Worm (Caenorhabditis elegans) whole organism, L4 larva: Measurements from ENCODE around the gene ZK470.14.

ENCODE experiments used
- F10B5.3 ChIP-seq: sonication (generic microtip); optimal IDR thresholded peaks from 2 replicates; lab custom pipeline; 2016; ENCODE audit warnings: mild to moderate bottlenecking, missing genetic modification characterization, missing compliant biosample characterization
- F26F4.8 ChIP-seq: fragments of 200-800 bp; sonication (Bioruptor generic); conservative IDR thresholded peaks from 2 replicates; pipeline ENCODE4 v1.3.6; 2022; ENCODE audit warnings: missing genetic modification characterization, missing compliant biosample characterization
- F49E8.2 ChIP-seq: sonication (generic microtip); optimal IDR thresholded peaks from 2 replicates; lab custom pipeline; 2016; ENCODE audit warnings: missing compliant biosample characterization, mild to moderate bottlenecking, missing genetic modification characterization, borderline replicate concordance
- T26A8.4 ChIP-seq: fragments of 200-800 bp; sonication (Bioruptor generic); IDR thresholded peaks from 2 replicates; pipeline ENCODE4 v1.3.6; 2022; ENCODE audit warnings: missing genetic modification characterization, missing compliant biosample characterization
- Y105C5A.15 ChIP-seq: fragments of 200-800 bp; sonication (Bioruptor generic); IDR thresholded peaks from 2 replicates; pipeline ENCODE4 v1.3.6; 2022; ENCODE audit warnings: missing genetic modification characterization, missing compliant biosample characterization
- Y48G9A.11 ChIP-seq: fragments of 200-800 bp; sonication (Bioruptor generic); IDR thresholded peaks from 2 replicates; pipeline ENCODE4 v1.3.6; 2022; ENCODE audit warnings: missing genetic modification reagents, missing genetic modification characterization, missing compliant biosample characterization
- Y5F2A.4 ChIP-seq: fragments of 200-800 bp; sonication (Bioruptor generic); optimal IDR thresholded peaks from 2 replicates; lab custom pipeline; 2018; ENCODE audit warnings: mild to moderate bottlenecking, missing genetic modification characterization, missing compliant biosample characterization
- ZK337.2 ChIP-seq: fragments of 200-800 bp; sonication (Bioruptor generic); IDR thresholded peaks from 2 replicates; pipeline ENCODE4 v1.3.6; 2022; ENCODE audit warnings: missing genetic modification reagents, missing genetic modification characterization, missing compliant biosample characterization
- aha-1 ChIP-seq: fragments of 150-350 bp; peaks from one replicate; lab custom pipeline; 2014; ENCODE audit warnings: missing biosample characterization, missing genetic modification characterization
- ama-1 ChIP-seq: fragments of 150-350 bp; optimal IDR thresholded peaks from 2 replicates; lab custom pipeline; 2014; ENCODE audit warnings: inconsistent platforms, mixed read lengths
- ceh-20 ChIP-seq: fragments of 200-800 bp; sonication (Bioruptor generic); IDR thresholded peaks from 2 replicates; pipeline ENCODE4 v1.3.6; 2022; ENCODE audit warnings: missing genetic modification reagents, missing genetic modification characterization, missing compliant biosample characterization
- ceh-28 ChIP-seq: fragments of 150-350 bp; optimal IDR thresholded peaks from 2 replicates; lab custom pipeline; 2014; ENCODE audit warnings: missing biosample characterization, missing genetic modification reagents, missing genetic modification characterization
- ceh-32 ChIP-seq: sonication (generic microtip); optimal IDR thresholded peaks from 2 replicates; lab custom pipeline; 2016; ENCODE audit warnings: mild to moderate bottlenecking, missing genetic modification characterization, missing compliant biosample characterization; ENCODE audit not compliant: poor library complexity
- ceh-44 ChIP-seq: fragments of 200-800 bp; sonication (Bioruptor generic); IDR thresholded peaks from 2 replicates; pipeline ENCODE4 v1.3.6; 2022; ENCODE audit warnings: missing genetic modification reagents, missing genetic modification characterization, missing compliant biosample characterization
- ceh-62 ChIP-seq: sonication (generic microtip); optimal IDR thresholded peaks from 2 replicates; lab custom pipeline; 2017; ENCODE audit warnings: missing biosample characterization, missing genetic modification characterization
- cey-2 ChIP-seq: sonication (generic microtip); optimal IDR thresholded peaks from 3 replicates; lab custom pipeline; 2017; ENCODE audit warnings: missing genetic modification characterization, mild to moderate bottlenecking, missing compliant biosample characterization, antibody characterized with exemption, borderline replicate concordance; ENCODE audit not compliant: insufficient read depth
- ctbp-1 ChIP-seq: fragments of 200-800 bp; sonication (Bioruptor generic); IDR thresholded peaks from 2 replicates; pipeline ENCODE4 v1.3.6; 2022; ENCODE audit warnings: missing genetic modification reagents, missing genetic modification characterization, missing compliant biosample characterization
- daf-19 ChIP-seq: fragments of 200-800 bp; sonication (Bioruptor generic); conservative IDR thresholded peaks from 2 replicates; pipeline ENCODE4 v1.3.6; 2022; ENCODE audit warnings: missing genetic modification characterization, missing compliant biosample characterization
- daf-8 ChIP-seq: fragments of 200-800 bp; sonication (Bioruptor generic); IDR thresholded peaks from 2 replicates; pipeline ENCODE4 v1.3.6; 2022; ENCODE audit warnings: missing genetic modification characterization, missing compliant biosample characterization
- dmd-6 ChIP-seq: fragments of 200-800 bp; sonication (Bioruptor generic); IDR thresholded peaks from 2 replicates; pipeline ENCODE4 v1.3.6; 2022; ENCODE audit warnings: missing genetic modification reagents, missing genetic modification characterization, missing compliant biosample characterization
- dmd-8 ChIP-seq: fragments of 200-800 bp; sonication (Bioruptor generic); IDR thresholded peaks from 2 replicates; pipeline ENCODE4 v1.3.6; 2022; ENCODE audit warnings: missing genetic modification characterization, missing compliant biosample characterization
- duxl-1 ChIP-seq: sonication (generic microtip); optimal IDR thresholded peaks from 2 replicates; lab custom pipeline; 2016; ENCODE audit warnings: mild to moderate bottlenecking, missing genetic modification characterization, moderate library complexity, missing compliant biosample characterization; ENCODE audit not compliant: poor library complexity
- dve-1 ChIP-seq: sonication (generic microtip); optimal IDR thresholded peaks from 2 replicates; lab custom pipeline; 2017; ENCODE audit warnings: antibody characterized with exemption, mild to moderate bottlenecking, missing genetic modification characterization, missing compliant biosample characterization; ENCODE audit not compliant: insufficient read depth
- fkh-10 ChIP-seq: fragments of 150-350 bp; optimal IDR thresholded peaks from 2 replicates; lab custom pipeline; 2014; ENCODE audit warnings: missing biosample characterization, missing genetic modification reagents, missing genetic modification characterization
- gei-8 ChIP-seq: fragments of 200-800 bp; sonication (Bioruptor generic); optimal IDR thresholded peaks from 2 replicates; lab custom pipeline; 2018; ENCODE audit warnings: mild to moderate bottlenecking, missing genetic modification characterization, missing compliant biosample characterization
- hmg-1.1 ChIP-seq: fragments of 200-800 bp; sonication (Bioruptor generic); IDR thresholded peaks from 2 replicates; pipeline ENCODE4 v1.3.6; 2022; ENCODE audit warnings: missing genetic modification reagents, missing genetic modification characterization, missing compliant biosample characterization
- lin-13 ChIP-seq: fragments of 150-350 bp; optimal IDR thresholded peaks from 2 replicates; lab custom pipeline; 2014; ENCODE audit warnings: missing biosample characterization, missing genetic modification reagents, missing genetic modification characterization
- lin-29 ChIP-seq: fragments of 200-800 bp; sonication (Bioruptor generic); IDR thresholded peaks from 2 replicates; pipeline ENCODE4 v1.3.6; 2022; ENCODE audit warnings: missing genetic modification reagents, missing genetic modification characterization, missing compliant biosample characterization
- lir-3 ChIP-seq: sonication (generic microtip); optimal IDR thresholded peaks from 2 replicates; lab custom pipeline; 2016; ENCODE audit warnings: mild to moderate bottlenecking, missing genetic modification characterization, missing compliant biosample characterization
- madf-5 ChIP-seq, 2 experiments: fragments of 200-800 bp; sonication (Bioruptor generic); IDR thresholded peaks; 2 replicates each; pipeline ENCODE4 v1.3.6; 2022; ENCODE audit warnings: missing compliant biosample characterization in 2 of 2, missing genetic modification characterization in 2 of 2
- madf-9 ChIP-seq: fragments of 200-800 bp; sonication (Bioruptor generic); conservative IDR thresholded peaks from 2 replicates; pipeline ENCODE4 v1.3.6; 2022; ENCODE audit warnings: missing genetic modification reagents, missing genetic modification characterization, missing compliant biosample characterization
- mdl-1 ChIP-seq, 2 experiments: fragments of 150-350 bp in 1 of 2; sonication (generic microtip) in 1 of 2; optimal IDR thresholded peaks; 2 replicates each; lab custom pipeline; 2014 to 2017; ENCODE audit warnings: missing biosample characterization in 2 of 2, missing genetic modification characterization in 2 of 2
- nhr-10 ChIP-seq: fragments of 150-350 bp; optimal IDR thresholded peaks from 2 replicates; lab custom pipeline; 2014; ENCODE audit warnings: missing biosample characterization, missing genetic modification characterization
- nhr-11 ChIP-seq: fragments of 150-350 bp; optimal IDR thresholded peaks from 2 replicates; lab custom pipeline; 2014; ENCODE audit warnings: missing biosample characterization, missing genetic modification characterization
- nhr-42 ChIP-seq: fragments of 200-800 bp; sonication (Bioruptor generic); IDR thresholded peaks from 2 replicates; pipeline ENCODE4 v1.3.6; 2022; ENCODE audit warnings: missing genetic modification characterization, missing compliant biosample characterization
- nhr-76 ChIP-seq: fragments of 150-350 bp; optimal IDR thresholded peaks from 2 replicates; lab custom pipeline; 2014; ENCODE audit warnings: missing biosample characterization, missing genetic modification characterization
- nhr-77 ChIP-seq: fragments of 150-350 bp; optimal IDR thresholded peaks from 2 replicates; lab custom pipeline; 2014; ENCODE audit warnings: missing biosample characterization, missing genetic modification characterization
- pqm-1 ChIP-seq: sonication (generic microtip); optimal IDR thresholded peaks from 2 replicates; lab custom pipeline; 2017; ENCODE audit warnings: missing biosample characterization, missing genetic modification characterization
- set-16 ChIP-seq: fragments of 200-800 bp; sonication (Bioruptor generic); IDR thresholded peaks from 2 replicates; pipeline ENCODE4 v1.3.6; 2022; ENCODE audit warnings: missing genetic modification reagents, missing genetic modification characterization, missing compliant biosample characterization
- skn-1 ChIP-seq: fragments of 150-350 bp; optimal IDR thresholded peaks from 2 replicates; lab custom pipeline; 2014; ENCODE audit warnings: missing biosample characterization, missing genetic modification characterization
- snpc-1.2 ChIP-seq: fragments of 200-800 bp; sonication (Bioruptor generic); IDR thresholded peaks from 2 replicates; pipeline ENCODE4 v1.3.6; 2022; ENCODE audit warnings: missing genetic modification reagents, missing genetic modification characterization, missing compliant biosample characterization
- tra-1 ChIP-seq: fragments of 200-800 bp; sonication (Bioruptor generic); IDR thresholded peaks from 2 replicates; pipeline ENCODE4 v1.3.6; 2022; ENCODE audit warnings: missing genetic modification reagents, missing genetic modification characterization, missing compliant biosample characterization
- unc-130 ChIP-seq: sonication (generic microtip); optimal IDR thresholded peaks from 2 replicates; lab custom pipeline; 2016; ENCODE audit warnings: missing genetic modification reagents, missing genetic modification characterization, missing compliant biosample characterization
- unc-62 ChIP-seq, 3 experiments: fragments of 150-350 bp in 1 of 3; sonication (generic microtip); optimal IDR thresholded peaks in 2 of 3; peaks in 1 of 3; 1 replicate in 1 of 3; 2 replicates in 2 of 3; lab custom pipeline; 2014 to 2017; ENCODE audit warnings: missing biosample characterization in 3 of 3, missing genetic modification characterization in 3 of 3, missing genetic modification reagents in 3 of 3, missing genotype in 1 of 3
- vab-7 ChIP-seq: fragments of 200-800 bp; sonication (Bioruptor generic); IDR thresholded peaks from 2 replicates; pipeline ENCODE4 v1.3.6; 2022; ENCODE audit warnings: missing genetic modification reagents, missing genetic modification characterization, missing compliant biosample characterization
- zfp-3 ChIP-seq: fragments of 200-800 bp; sonication (Bioruptor generic); conservative IDR thresholded peaks from 2 replicates; pipeline ENCODE4 v1.3.6; 2022; ENCODE audit warnings: missing genetic modification reagents, missing genetic modification characterization, missing compliant biosample characterization
- zip-2 ChIP-seq: fragments of 150-350 bp; optimal IDR thresholded peaks from 2 replicates; lab custom pipeline; 2014; ENCODE audit warnings: missing biosample characterization, missing genetic modification characterization
- ztf-11 ChIP-seq: fragments of 150-350 bp; optimal IDR thresholded peaks from 2 replicates; lab custom pipeline; 2014; ENCODE audit warnings: missing biosample characterization, missing genetic modification characterization
- ztf-7 ChIP-seq: fragments of 150-350 bp; optimal IDR thresholded peaks from 2 replicates; lab custom pipeline; 2014; ENCODE audit warnings: missing biosample characterization, missing genetic modification characterization

ZK470.14 gene

DNA sequence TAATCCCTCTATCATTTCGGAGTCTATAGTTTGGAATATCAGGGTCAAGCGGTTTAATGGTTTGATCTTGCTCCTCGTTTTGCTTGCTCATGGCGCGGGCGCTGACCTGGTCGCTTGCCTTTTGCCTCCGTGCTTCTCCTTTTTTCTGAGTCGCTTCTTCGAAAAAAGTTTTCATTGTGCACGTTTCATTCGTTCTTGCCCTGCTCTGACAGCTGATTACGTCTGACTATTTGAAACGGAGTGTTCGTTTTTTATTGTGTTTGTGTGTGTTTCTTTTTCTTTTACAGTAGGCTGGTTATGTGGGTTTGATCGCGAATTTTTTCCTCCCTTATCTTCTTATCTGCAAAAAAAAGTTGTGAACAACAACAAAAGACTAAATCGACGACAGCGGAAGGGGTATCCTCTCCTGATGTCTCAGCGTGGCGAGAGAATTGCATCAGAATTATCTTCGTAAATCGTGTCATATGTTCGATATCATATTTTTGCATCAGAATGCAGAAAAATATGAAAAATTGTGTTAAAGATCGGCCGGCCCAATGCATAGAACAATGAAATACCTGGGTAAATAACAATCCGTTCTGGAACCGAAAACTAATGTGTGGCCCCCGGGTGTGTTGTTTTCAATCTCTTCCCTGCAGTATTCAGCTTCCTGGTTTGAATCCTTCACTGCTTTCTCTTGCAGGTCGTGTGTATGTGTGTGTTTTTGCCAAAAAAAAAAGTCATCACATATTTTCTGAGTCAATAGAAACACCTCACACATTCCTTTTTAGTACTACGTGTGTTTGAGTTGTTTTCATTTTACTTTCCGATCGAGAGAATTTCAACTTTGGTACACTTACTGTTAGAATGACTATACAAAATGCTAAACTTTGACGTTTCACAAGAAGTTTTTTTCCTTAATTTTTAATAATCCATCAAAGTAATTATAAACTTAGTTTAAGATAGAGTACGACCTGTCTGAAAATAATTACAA, 27.4 kb upstream of the ZK470.14 start, which contains the start of gene ZK470.4:
ZK470.4 (minus strand) TSS at position 175 of the 973 bp plus-strand sequence.
- TF ChIP-seq F10B5.3, result no peak
- peak; percentile 35; the same call in 1 of the 2 replicates for TF ChIP-seq dmd-6 (GFP tag; lab: Robert Waterston, UW)
- peak in 1 of 2 experiments; percentile 60 for TF ChIP-seq mdl-1 (tag; optimal IDR thresholded peaks at IDR 0.05; lab: Kevin White, UChicago)
- no peak for TF ChIP-seq ceh-28 (tag; lab: Kevin White, UChicago)
- no peak for TF ChIP-seq F49E8.2
- TF ChIP-seq ceh-20 (GFP tag; lab: Robert Waterston, UW), result no peak
- TF ChIP-seq nhr-77 (tag; lab: Kevin White, UChicago), result no peak
- no peak for TF ChIP-seq madf-5 (GFP tag; IDR thresholded peaks at IDR 0.05; lab: Robert Waterston, UW)
- TF ChIP-seq Y48G9A.11, result no peak
- TF ChIP-seq Y5F2A.4 (GFP tag; lab: Kevin White, UChicago), result no peak
- no peak for TF ChIP-seq dmd-8
- TF ChIP-seq duxl-1 (tag; lab: Kevin White, UChicago), result no peak
- TF ChIP-seq hmg-1.1 (GFP tag; lab: Robert Waterston, UW), result no peak
- TF ChIP-seq lin-13, result no peak
- TF ChIP-seq snpc-1.2 (GFP tag; lab: Robert Waterston, UW), result peak; percentile 55; the same call in 1 of the 2 replicates
- TF ChIP-seq gei-8 (GFP tag; lab: Kevin White, UChicago), result no peak
- no peak for TF ChIP-seq nhr-10 (tag; lab: Kevin White, UChicago)
- no peak for TF ChIP-seq Y105C5A.15
- no peak for TF ChIP-seq daf-8 (GFP tag; lab: Robert Waterston, UW)
- no peak for TF ChIP-seq cey-2
- TF ChIP-seq F26F4.8, result no peak
- no peak for TF ChIP-seq skn-1 (tag; lab: Kevin White, UChicago)
- no peak for TF ChIP-seq tra-1 (GFP tag; lab: Robert Waterston, UW)
- no peak for TF ChIP-seq dve-1 (tag; lab: Kevin White, UChicago)
- no peak for TF ChIP-seq unc-130 (GFP tag; lab: Kevin White, UChicago)
- peak; percentile 99 for TF ChIP-seq aha-1 (tag; lab: Kevin White, UChicago)
- no peak for TF ChIP-seq ceh-32 (tag; lab: Kevin White, UChicago)
- no peak for TF ChIP-seq nhr-42 (GFP tag; lab: Robert Waterston, UW)
- no peak for TF ChIP-seq ceh-62 (tag; lab: Kevin White, UChicago)
- no peak for TF ChIP-seq nhr-11
- TF ChIP-seq ztf-11 (tag; lab: Kevin White, UChicago), result no peak
- TF ChIP-seq ceh-44 (GFP tag; lab: Robert Waterston, UW), result no peak
- no peak for TF ChIP-seq ama-1 (lab: Kevin White, UChicago)
- TF ChIP-seq ctbp-1 (GFP tag; lab: Robert Waterston, UW), result no peak
- no peak for TF ChIP-seq pqm-1 (tag; lab: Kevin White, UChicago)
- no peak for TF ChIP-seq vab-7 (GFP tag; lab: Robert Waterston, UW)
- no peak for TF ChIP-seq ZK337.2 (GFP tag; lab: Robert Waterston, UW)
- no peak for TF ChIP-seq lin-29
- 0 out of 2 replicates have a peak, but pooled peaks have one; percentile 29 for TF ChIP-seq T26A8.4 (GFP tag; lab: Robert Waterston, UW)
- no peak for TF ChIP-seq madf-9 (GFP tag; lab: Robert Waterston, UW)
- TF ChIP-seq set-16 (GFP tag; lab: Robert Waterston, UW), result 0 out of 2 replicates have a peak, but pooled peaks have one; percentile 15
- no peak for TF ChIP-seq lir-3 (tag; lab: Kevin White, UChicago)
- TF ChIP-seq fkh-10, result no peak
- TF ChIP-seq zfp-3 (GFP tag; lab: Robert Waterston, UW), result no peak
- TF ChIP-seq daf-19, result no peak
- TF ChIP-seq ztf-7 (tag; lab: Kevin White, UChicago), result no peak
- TF ChIP-seq unc-62 (GFP tag; optimal IDR thresholded peaks at IDR 0.05 in 1 of 2; lab: Kevin White, UChicago), result peak in 1 of 2 experiments; percentile 86
- no peak for TF ChIP-seq unc-62 (tag; optimal IDR thresholded peaks at IDR 0.05; lab: Kevin White, UChicago)
- no peak for TF ChIP-seq nhr-76 (tag; lab: Kevin White, UChicago)
- no peak for TF ChIP-seq zip-2 (tag; lab: Kevin White, UChicago)
